Worm (Caenorhabditis elegans) whole organism, L1 larva: ENCODE measurements around the gene srg-6.

Source experiments
- F16B12.6 ChIP-seq: fragments of 150-350 bp; optimal IDR thresholded peaks from 2 replicates; lab custom pipeline; 2014; ENCODE audit warnings: missing biosample characterization, missing genetic modification characterization
- aha-1 ChIP-seq: fragments of 150-350 bp; optimal IDR thresholded peaks from 2 replicates; lab custom pipeline; 2014; ENCODE audit warnings: missing biosample characterization, missing genetic modification characterization
- aly-2 ChIP-seq: fragments of 150-350 bp; optimal IDR thresholded peaks from 2 replicates; lab custom pipeline; 2014; ENCODE audit warnings: missing biosample characterization, missing genetic modification characterization
- blmp-1 ChIP-seq: fragments of 150-350 bp; optimal IDR thresholded peaks from 2 replicates; lab custom pipeline; 2014; ENCODE audit warnings: missing biosample characterization, missing genetic modification characterization
- ceh-63 ChIP-seq: fragments of 200-800 bp; sonication (Bioruptor generic); optimal IDR thresholded peaks from 2 replicates; lab custom pipeline; 2018; ENCODE audit warnings: mild to moderate bottlenecking, missing genetic modification characterization, missing compliant biosample characterization
- ceh-82 ChIP-seq, 3 experiments: fragments of 150-350 bp in 1 of 3; sonication (generic microtip) in 2 of 3; optimal IDR thresholded peaks; 2 replicates each; lab custom pipeline; 2014 to 2017; ENCODE audit warnings: missing biosample characterization in 3 of 3, missing genetic modification characterization in 3 of 3
- ces-1 ChIP-seq: fragments of 150-350 bp; optimal IDR thresholded peaks from 2 replicates; lab custom pipeline; 2014; ENCODE audit warnings: missing biosample characterization, missing genetic modification reagents, missing genetic modification characterization
- dpl-1 ChIP-seq, 3 experiments: fragments of 150-350 bp in 2 of 3; sonication (generic microtip) in 1 of 3; optimal IDR thresholded peaks; 2 replicates each; lab custom pipeline; 2014 to 2017; ENCODE audit warnings: missing biosample characterization in 3 of 3, missing genetic modification characterization in 3 of 3, missing genetic modification reagents in 3 of 3
- efl-1 ChIP-seq, 4 experiments: fragments of 150-350 bp; optimal IDR thresholded peaks in 3 of 4; peaks in 1 of 4; 1 replicate in 1 of 4; 2 replicates in 3 of 4; lab custom pipeline; 2014; ENCODE audit warnings: missing biosample characterization in 2 of 4, missing genetic modification characterization in 2 of 4, missing genetic modification reagents in 2 of 4
- elt-2 ChIP-seq: sonication (generic microtip); optimal IDR thresholded peaks from 2 replicates; lab custom pipeline; 2016; ENCODE audit warnings: missing genetic modification characterization, mild to moderate bottlenecking, inconsistent platforms, missing compliant biosample characterization, missing genetic modification reagents
- elt-3 ChIP-seq, 6 experiments: fragments of 150-350 bp in 1 of 6; sonication (generic microtip); optimal IDR thresholded peaks; 2 replicates each; lab custom pipeline; 2017 to 2018; ENCODE audit warnings: missing biosample characterization in 6 of 6, missing genetic modification characterization in 6 of 6, inconsistent platforms in 1 of 6
- fkh-10 ChIP-seq: sonication (generic microtip); optimal IDR thresholded peaks from 2 replicates; lab custom pipeline; 2017; ENCODE audit warnings: missing biosample characterization, missing genetic modification reagents, missing genetic modification characterization
- fos-1 ChIP-seq: fragments of 150-350 bp; optimal IDR thresholded peaks from 2 replicates; lab custom pipeline; 2014; ENCODE audit warnings: missing biosample characterization, missing genetic modification characterization
- hlh-4 ChIP-seq: sonication (generic microtip); optimal IDR thresholded peaks from 2 replicates; lab custom pipeline; 2016; ENCODE audit warnings: mild to moderate bottlenecking, missing genetic modification characterization, missing compliant biosample characterization
- irx-1 ChIP-seq: sonication (generic microtip); optimal IDR thresholded peaks from 2 replicates; lab custom pipeline; 2016; ENCODE audit warnings: missing genetic modification characterization, missing compliant biosample characterization
- lin-13 ChIP-seq: fragments of 150-350 bp; optimal IDR thresholded peaks from 2 replicates; lab custom pipeline; 2014; ENCODE audit warnings: missing biosample characterization, missing genetic modification reagents, missing genetic modification characterization
- lin-14 ChIP-seq: fragments of 200-800 bp; sonication (Bioruptor generic); optimal IDR thresholded peaks from 2 replicates; lab custom pipeline; 2018; ENCODE audit warnings: mild to moderate bottlenecking, missing genetic modification characterization, moderate library complexity, missing compliant biosample characterization
- lin-15B ChIP-seq: fragments of 150-350 bp; sonication (generic microtip); optimal IDR thresholded peaks from 3 replicates; lab custom pipeline; 2014; ENCODE audit warnings: missing biosample characterization, missing genetic modification characterization
- lin-35 ChIP-seq, 2 experiments: fragments of 150-350 bp; optimal IDR thresholded peaks; 2 replicates each; lab custom pipeline; 2014; ENCODE audit warnings: missing biosample characterization in 2 of 2, missing genetic modification characterization in 2 of 2, missing genetic modification reagents in 2 of 2
- lsy-2 ChIP-seq, 2 experiments: fragments of 150-350 bp; optimal IDR thresholded peaks; 2 replicates each; lab custom pipeline; 2014; ENCODE audit warnings: missing biosample characterization in 2 of 2, missing genetic modification characterization in 2 of 2
- mab-9 ChIP-seq: fragments of 200-800 bp; sonication (Bioruptor generic); IDR thresholded peaks from 2 replicates; pipeline ENCODE4 v1.3.6; 2022; ENCODE audit warnings: missing genetic modification reagents, missing genetic modification characterization, missing compliant biosample characterization
- mdl-1 ChIP-seq, 2 experiments: fragments of 150-350 bp; optimal IDR thresholded peaks; 2 replicates each; lab custom pipeline; 2014 to 2017; ENCODE audit warnings: missing biosample characterization in 2 of 2, missing genetic modification characterization in 2 of 2, inconsistent platforms in 1 of 2
- nhr-47 ChIP-seq: sonication (generic microtip); optimal IDR thresholded peaks from 2 replicates; lab custom pipeline; 2016; ENCODE audit warnings: mild to moderate bottlenecking, missing genetic modification characterization, moderate library complexity, missing compliant biosample characterization
- nhr-85 ChIP-seq: sonication (generic microtip); peaks from one replicate; lab custom pipeline; 2016; ENCODE audit warnings: missing genetic modification characterization, inconsistent platforms, missing compliant biosample characterization
- pag-3 ChIP-seq: sonication (generic microtip); optimal IDR thresholded peaks from 2 replicates; lab custom pipeline; 2017; ENCODE audit warnings: missing genetic modification characterization, mild to moderate bottlenecking, missing compliant biosample characterization, antibody characterized with exemption, borderline replicate concordance; ENCODE audit not compliant: insufficient read depth
- snu-23 ChIP-seq: sonication (generic microtip); optimal IDR thresholded peaks from 2 replicates; lab custom pipeline; 2016; ENCODE audit warnings: missing genetic modification characterization, missing compliant biosample characterization
- sox-4 ChIP-seq: sonication (generic microtip); optimal IDR thresholded peaks from 2 replicates; lab custom pipeline; 2016; ENCODE audit warnings: missing genetic modification characterization, missing compliant biosample characterization
- tlp-1 ChIP-seq: fragments of 150-350 bp; optimal IDR thresholded peaks from 2 replicates; lab custom pipeline; 2014; ENCODE audit warnings: missing biosample characterization, missing genetic modification characterization
- xbp-1 ChIP-seq: sonication (generic microtip); optimal IDR thresholded peaks from 2 replicates; lab custom pipeline; 2016; ENCODE audit warnings: missing genetic modification characterization, missing compliant biosample characterization

Gene srg-6

DNA sequence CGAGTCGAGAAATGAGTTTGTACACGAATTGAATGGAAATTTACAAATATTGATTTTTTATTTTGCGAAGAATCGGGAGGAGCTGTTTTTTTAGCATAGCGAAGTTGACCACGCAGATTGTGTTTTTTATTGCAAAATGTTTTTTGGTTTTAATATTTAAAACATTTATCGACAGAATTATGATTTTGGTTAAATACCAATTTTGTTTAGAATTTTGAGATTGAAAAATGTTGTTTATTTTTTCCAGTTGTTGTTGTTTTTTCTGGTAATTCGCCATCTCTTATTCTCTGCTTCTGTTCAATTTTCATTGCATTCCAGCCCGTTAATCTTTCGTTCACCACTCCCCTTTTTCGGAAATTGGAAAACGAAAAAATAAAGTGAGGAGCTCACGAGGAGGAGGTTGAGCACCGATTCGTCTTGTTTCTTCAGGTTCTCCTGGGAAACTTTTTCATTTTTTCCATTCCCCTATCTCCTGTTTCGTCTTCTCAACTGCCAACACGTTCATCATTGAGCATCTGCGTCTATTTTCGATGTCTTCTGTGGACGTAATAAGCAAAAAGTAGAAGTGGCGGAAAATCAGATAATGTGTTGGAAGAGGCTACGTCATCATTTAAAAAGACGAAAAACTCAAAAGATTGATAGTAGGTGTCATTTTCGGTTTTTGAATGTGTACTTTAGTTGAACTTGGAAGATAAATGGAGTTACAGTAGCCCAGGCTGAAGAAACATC is 30.3 kb upstream of the srg-6 start, which contains the start of gene F47D12.7:
Gene F47D12.7 (minus strand): TSS at position 51 of the 729 bp plus-strand sequence.
- TF ChIP-seq ceh-82 (tag; optimal IDR thresholded peaks at IDR 0.05; lab: Kevin White, UChicago) (no peak), fkh-10 (no peak), sox-4 (no peak), mab-9 (GFP tag; lab: Robert Waterston, UW) (no peak), ces-1 (GFP tag; lab: Kevin White, UChicago) (no peak)

- TF ChIP-seq elt-2 (tag; lab: Kevin White, UChicago) (peak; percentile 34), F16B12.6 (tag; lab: Kevin White, UChicago) (no peak), fos-1 (tag; lab: Kevin White, UChicago) (peak; percentile 3)
Observed at ce11 chrIII:6290469-6291182, 24.8 kb upstream of the srg-6 start.

DNA sequence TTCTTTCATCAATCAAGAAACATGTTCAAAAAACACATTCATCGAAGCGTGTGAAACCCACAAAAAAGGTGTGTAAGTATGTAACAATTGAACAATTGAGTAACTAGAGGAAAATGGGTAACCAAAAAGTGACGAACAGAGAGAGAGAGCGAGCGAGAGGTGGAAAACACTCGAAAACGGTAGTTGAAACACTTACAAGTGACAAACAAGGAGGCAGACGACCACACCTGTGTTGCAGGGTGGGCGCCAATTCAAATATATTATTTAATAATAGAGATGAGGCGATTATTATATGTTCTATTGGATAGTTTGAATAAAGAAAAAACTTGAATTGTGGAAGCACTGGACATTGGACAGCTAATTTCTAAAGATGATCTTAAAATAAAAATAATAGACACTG is 23.6 kb upstream of the srg-6 start:
- TF ChIP-seq nhr-85: peak; percentile 35
- no peak for TF ChIP-seq tlp-1 (tag; lab: Kevin White, UChicago)
- peak; percentile 16 for TF ChIP-seq lin-15B (tag; lab: Kevin White, UChicago)
- TF ChIP-seq mdl-1 (tag; optimal IDR thresholded peaks at IDR 0.05; lab: Kevin White, UChicago): no peak
- TF ChIP-seq lin-35 (GFP tag; optimal IDR thresholded peaks at IDR 0.05; lab: Kevin White, UChicago): peak; percentile 47 to 66
- no peak for TF ChIP-seq xbp-1 (tag; lab: Kevin White, UChicago)
- TF ChIP-seq lin-13: no peak
- peak; percentile 34 to 73 (median 46) for TF ChIP-seq dpl-1 (GFP tag; optimal IDR thresholded peaks at IDR 0.05; lab: Kevin White, UChicago)
- TF ChIP-seq lin-14 (GFP tag; lab: Kevin White, UChicago): peak; percentile 64
- no peak for TF ChIP-seq elt-3 (tag; optimal IDR thresholded peaks at IDR 0.05; lab: Kevin White, UChicago)
- peak; percentile 9 for TF ChIP-seq snu-23 (GFP tag; lab: Kevin White, UChicago)
- no peak for TF ChIP-seq nhr-47 (tag; lab: Kevin White, UChicago)
- TF ChIP-seq irx-1 (tag; lab: Kevin White, UChicago): no peak
- no peak for TF ChIP-seq aha-1 (tag; lab: Kevin White, UChicago)
- TF ChIP-seq hlh-4: no peak
- TF ChIP-seq efl-1 (optimal IDR thresholded peaks at IDR 0.05; lab: Kevin White, UChicago): peak in 1 of 2 experiments; percentile 50
- peak; percentile 70 to 95 for TF ChIP-seq efl-1 (GFP tag; optimal IDR thresholded peaks at IDR 0.05 in 1 of 2; lab: Kevin White, UChicago)
- TF ChIP-seq blmp-1 (tag; lab: Kevin White, UChicago): peak; percentile 10
- peak in 1 of 2 experiments; percentile 9 for TF ChIP-seq lsy-2 (tag; optimal IDR thresholded peaks at IDR 0.05; lab: Kevin White, UChicago)
- TF ChIP-seq sox-4: no peak

ce11 chrIII:6287195-6287594 is 21.4 kb upstream of the srg-6 start, which contains the start of gene F47D12.6:
Gene F47D12.6, minus strand, starts transcription at chrIII:6287295.
- TF ChIP-seq ceh-63 (GFP tag; lab: Kevin White, UChicago): no peak
- TF ChIP-seq elt-3 (tag; optimal IDR thresholded peaks at IDR 0.05; lab: Kevin White, UChicago): peak in 1 of 6 experiments; percentile 53

DNA sequence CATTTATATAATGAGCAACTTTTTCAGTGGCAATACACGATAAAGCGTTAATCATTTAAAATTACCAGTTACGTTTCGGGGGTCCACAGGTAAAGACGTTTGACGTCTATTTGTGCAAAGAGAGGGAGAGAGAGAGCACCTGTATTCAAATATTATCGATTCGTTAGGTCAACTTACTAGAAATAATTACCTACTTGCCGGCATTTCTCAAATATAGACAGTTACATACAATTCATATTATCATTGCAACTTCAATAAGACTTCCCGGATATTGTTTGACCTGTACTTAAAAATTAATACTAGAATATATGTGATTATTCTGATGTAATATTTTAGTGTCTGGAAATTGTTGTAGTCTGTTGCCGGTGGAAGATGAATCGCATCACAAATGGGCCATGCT is 20.1 kb upstream of the srg-6 start, which contains the start of gene gadr-3:
Gene gadr-3 (minus strand): TSS at position 101 of the 400 bp plus-strand sequence.
- no peak for TF ChIP-seq elt-2 (tag; lab: Kevin White, UChicago)
- TF ChIP-seq efl-1 (optimal IDR thresholded peaks at IDR 0.05; lab: Kevin White, UChicago): no peak
- TF ChIP-seq efl-1 (GFP tag; optimal IDR thresholded peaks at IDR 0.05 in 1 of 2; lab: Kevin White, UChicago): peak in 1 of 2 experiments; percentile 39
- no peak for TF ChIP-seq pag-3
- TF ChIP-seq aly-2 (tag; lab: Kevin White, UChicago): no peak
